Worm (Caenorhabditis elegans): ENCODE results near the gene H08M01.1.

The H08M01.1 gene

DNA sequence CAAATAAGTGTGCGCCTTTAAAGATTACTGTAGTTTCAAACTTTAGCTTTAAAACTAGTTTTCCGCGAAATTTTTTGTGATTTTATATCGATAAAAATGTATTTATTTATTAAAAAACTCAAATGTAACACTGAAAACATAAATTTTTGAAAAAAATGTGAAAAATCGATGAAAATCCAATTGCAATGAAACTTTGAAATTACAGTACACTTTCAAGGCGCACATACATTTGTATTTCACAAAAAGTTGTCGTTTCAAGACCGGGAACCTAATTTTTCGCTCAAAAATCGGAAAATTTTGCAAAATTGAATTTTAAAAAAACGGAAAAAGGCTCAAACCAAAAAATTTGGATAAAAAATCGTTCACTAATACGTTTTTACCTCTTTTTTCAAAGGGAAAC is 44.2 kb upstream of the H08M01.1 start:
- no peak for TF ChIP-seq Y116A8C.19 (tag; optimal IDR thresholded peaks at IDR 0.05; ENCODE audit: borderline replicate concordance)
- TF ChIP-seq egl-13 (tag; optimal IDR thresholded peaks at IDR 0.05), result no peak
- TF ChIP-seq snu-23 (GFP tag; optimal IDR thresholded peaks at IDR 0.05), result no peak
- TF ChIP-seq rnt-1 (tag; optimal IDR thresholded peaks at IDR 0.05), result no peak
- no peak for TF ChIP-seq lin-39 (tag; optimal IDR thresholded peaks at IDR 0.05)
- no peak for TF ChIP-seq fkh-8 (tag; optimal IDR thresholded peaks at IDR 0.05)
- no peak for TF ChIP-seq aly-2 (tag; optimal IDR thresholded peaks at IDR 0.05)
- TF ChIP-seq nhr-12 (tag; optimal IDR thresholded peaks at IDR 0.05), result no peak
- no peak for TF ChIP-seq swsn-7 (tag; optimal IDR thresholded peaks at IDR 0.05)
- TF ChIP-seq efl-3 (GFP tag; optimal IDR thresholded peaks at IDR 0.05), result no peak
- no peak for TF ChIP-seq ceh-90 (tag; optimal IDR thresholded peaks at IDR 0.05)
- no peak for TF ChIP-seq hpl-2 (GFP tag; optimal IDR thresholded peaks at IDR 0.05)
- no peak for TF ChIP-seq ceh-88 (GFP tag; IDR thresholded peaks at IDR 0.05)
- TF ChIP-seq ceh-8 (GFP tag; optimal IDR thresholded peaks at IDR 0.05), result no peak
- TF ChIP-seq elt-3 (tag; optimal IDR thresholded peaks at IDR 0.05), result no peak
- TF ChIP-seq alr-1 (tag; optimal IDR thresholded peaks at IDR 0.05; ENCODE audit: borderline replicate concordance), result no peak
- TF ChIP-seq blmp-1 (tag; optimal IDR thresholded peaks at IDR 0.05), result no peak
- TF ChIP-seq aha-1 (tag; optimal IDR thresholded peaks at IDR 0.05), result no peak
- TF ChIP-seq lsy-2 (tag; optimal IDR thresholded peaks at IDR 0.05), result no peak

DNA sequence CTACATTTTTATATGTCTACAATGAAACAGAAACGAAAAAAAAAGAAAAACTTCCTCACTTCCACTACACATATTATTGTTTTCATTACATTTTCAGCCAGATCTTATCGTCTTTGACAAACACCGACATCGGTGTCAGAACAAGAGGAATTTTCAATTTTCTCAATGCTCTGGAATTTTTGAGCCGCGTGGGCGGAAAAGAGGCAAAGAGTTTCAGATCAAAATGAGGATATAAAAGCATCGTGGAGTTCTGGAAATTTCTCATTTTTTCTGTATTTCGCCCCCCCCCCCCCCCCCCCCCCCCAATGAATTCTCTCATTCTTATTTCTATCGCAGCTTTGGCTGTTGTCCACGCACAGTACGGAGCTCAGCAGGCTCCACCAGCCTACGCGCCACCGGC is 43.7 kb upstream of the H08M01.1 start, which contains the start of gene B0513.4:
B0513.4 (plus strand) TSS at position 301 of the 400 bp plus-strand sequence.
- TF ChIP-seq C34B4.2 (tag; optimal IDR thresholded peaks at IDR 0.05) (no peak), mep-1 (tag; optimal IDR thresholded peaks at IDR 0.05) (no peak), isw-1 (GFP tag; IDR thresholded peaks at IDR 0.05) (no peak), unc-30 (tag; optimal IDR thresholded peaks at IDR 0.05) (no peak)

DNA sequence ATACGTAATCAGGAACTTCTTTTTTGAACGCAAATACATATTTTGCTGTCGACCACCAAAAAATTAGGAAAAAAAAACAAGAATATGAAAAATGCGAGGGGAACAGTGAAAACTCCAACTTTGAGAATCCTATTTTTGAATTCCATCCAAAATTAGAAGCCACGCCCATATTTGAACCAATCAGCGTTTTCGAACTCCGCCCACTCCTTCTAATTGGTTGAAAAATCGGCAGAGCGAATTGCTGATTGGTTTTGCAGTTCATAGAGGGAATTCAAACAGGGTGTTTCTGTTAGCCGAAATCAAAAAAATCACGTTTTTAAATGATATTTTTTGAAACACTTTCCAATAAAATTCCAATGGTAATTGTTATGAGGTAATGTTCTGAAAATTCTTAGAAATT is 42.5 kb upstream of the H08M01.1 start:
- TF ChIP-seq isw-1 (GFP tag; IDR thresholded peaks at IDR 0.05) (no peak), blmp-1 (tag; optimal IDR thresholded peaks at IDR 0.05) (no peak), nhr-76 (tag; optimal IDR thresholded peaks at IDR 0.05) (no peak), efl-1 (optimal IDR thresholded peaks at IDR 0.05) (no peak), efl-1 (GFP tag; optimal IDR thresholded peaks at IDR 0.05 in 1 of 2) (peak in 1 of 2 experiments; percentile 19), nhr-237 (tag; optimal IDR thresholded peaks at IDR 0.05) (no peak), nhr-20 (tag; optimal IDR thresholded peaks at IDR 0.05) (no peak), F16B12.6 (tag; optimal IDR thresholded peaks at IDR 0.05) (no peak), pax-3 (tag; optimal IDR thresholded peaks at IDR 0.05) (no peak)

DNA sequence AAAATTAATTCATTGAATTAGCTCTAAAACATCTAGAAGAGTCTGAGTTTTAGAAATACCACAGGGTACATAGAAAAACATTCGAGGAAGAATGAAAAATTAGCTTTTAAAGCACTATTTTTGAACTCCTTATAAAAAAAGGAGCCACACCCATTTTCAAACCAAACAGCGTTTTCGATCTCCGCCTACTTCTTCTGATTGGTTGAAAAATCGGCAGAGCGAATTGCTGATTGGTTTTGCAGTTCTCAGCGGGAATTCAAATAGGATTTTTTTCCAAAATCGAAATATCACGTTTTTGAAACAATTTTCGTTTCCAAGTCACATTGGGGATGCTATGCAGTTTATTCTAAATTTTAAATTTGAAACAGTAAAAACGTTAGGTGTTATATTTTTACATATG is 41.9 kb upstream of the H08M01.1 start:
- TF ChIP-seq ceh-90 (tag; optimal IDR thresholded peaks at IDR 0.05) (no peak), vab-15 (tag; optimal IDR thresholded peaks at IDR 0.05) (no peak), efl-1 (optimal IDR thresholded peaks at IDR 0.05) (no peak), efl-1 (GFP tag; optimal IDR thresholded peaks at IDR 0.05 in 1 of 2) (peak; percentile 38 to 70), alr-1 (tag; optimal IDR thresholded peaks at IDR 0.05; ENCODE audit: borderline replicate concordance) (no peak)

DNA sequence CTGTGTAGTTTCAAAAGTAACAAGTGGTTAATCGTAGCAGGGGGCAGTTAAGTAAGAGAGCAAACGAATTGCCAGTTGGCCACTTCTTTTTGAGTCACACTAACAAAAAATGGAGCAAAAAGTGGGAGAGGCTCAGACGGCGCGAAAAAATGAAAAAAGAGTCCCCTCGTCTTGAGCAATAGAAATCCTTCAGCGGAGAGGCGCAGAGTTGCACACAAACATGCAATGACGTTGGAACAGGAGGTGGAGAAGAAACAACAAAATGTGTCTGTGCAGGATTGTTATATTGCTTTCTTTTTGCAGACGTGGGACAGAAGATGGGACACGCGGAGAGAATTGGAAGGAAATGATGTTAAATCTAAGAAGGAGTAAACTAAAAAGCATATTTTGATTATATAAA is 41.5 kb upstream of the H08M01.1 start:
- no peak for TF ChIP-seq lin-15B (tag; optimal IDR thresholded peaks at IDR 0.05)
- peak; percentile 66 for TF ChIP-seq unc-130 (tag; optimal IDR thresholded peaks at IDR 0.05)
- TF ChIP-seq mdl-1 (tag; optimal IDR thresholded peaks at IDR 0.05), result peak in 1 of 2 experiments; percentile 29
- no peak for TF ChIP-seq ceh-63 (GFP tag; optimal IDR thresholded peaks at IDR 0.05)
- no peak for TF ChIP-seq mab-9 (GFP tag; IDR thresholded peaks at IDR 0.05)
- peak; percentile 6 for TF ChIP-seq lir-3 (tag; optimal IDR thresholded peaks at IDR 0.05; ENCODE audit: poor library complexity)
- no peak for TF ChIP-seq ama-1 (optimal IDR thresholded peaks at IDR 0.05)
- TF ChIP-seq snpc-4 (tag; optimal IDR thresholded peaks at IDR 0.05), result peak; percentile 27
- TF ChIP-seq elt-3 (tag; optimal IDR thresholded peaks at IDR 0.05), result no peak
- peak; percentile 56 to 80 for TF ChIP-seq lsy-2 (tag; optimal IDR thresholded peaks at IDR 0.05)
- no peak for TF ChIP-seq jun-1 (tag; optimal IDR thresholded peaks at IDR 0.05)
- no peak for TF ChIP-seq nhr-90 (tag; optimal IDR thresholded peaks at IDR 0.05; ENCODE audit: poor library complexity)
- TF ChIP-seq ceh-90 (tag; optimal IDR thresholded peaks at IDR 0.05), result no peak
- TF ChIP-seq nhr-19 (GFP tag; conservative IDR thresholded peaks at IDR 0.05), result 0 out of 2 replicates have a peak, but pooled peaks have one; percentile 30
- TF ChIP-seq lin-14 (GFP tag; optimal IDR thresholded peaks at IDR 0.05), result peak; percentile 89
- TF ChIP-seq alr-1 (tag; optimal IDR thresholded peaks at IDR 0.05; ENCODE audit: borderline replicate concordance), result no peak
- TF ChIP-seq nhr-237 (tag; optimal IDR thresholded peaks at IDR 0.05), result no peak
- no peak for TF ChIP-seq lin-39 (tag; optimal IDR thresholded peaks at IDR 0.05)
- peak; percentile 50 for TF ChIP-seq nhr-47 (tag; optimal IDR thresholded peaks at IDR 0.05)
- TF ChIP-seq nhr-84 (tag; optimal IDR thresholded peaks at IDR 0.05), result no peak
- TF ChIP-seq mep-1 (tag; optimal IDR thresholded peaks at IDR 0.05), result peak; percentile 27
- peak; percentile 48 for TF ChIP-seq swsn-7 (tag; optimal IDR thresholded peaks at IDR 0.05)
- TF ChIP-seq aha-1 (tag; optimal IDR thresholded peaks at IDR 0.05), result no peak

Measured in whole organism, L1 larva.